Fruit fly (Drosophila melanogaster) whole organism, embryonic: ENCODE data around the gene CG31131.

ENCODE experiments used
- Abd-B ChIP-seq: fragments of 200-800 bp; sonication (Bioruptor generic); optimal IDR thresholded peaks from 2 replicates; lab custom pipeline; 2018; ENCODE audit warnings: missing biosample characterization, mild to moderate bottlenecking, missing genetic modification characterization, moderate library complexity
- CG10462 ChIP-seq: fragments of 200-800 bp; sonication (Bioruptor generic); optimal IDR thresholded peaks from 2 replicates; lab custom pipeline; 2016; ENCODE audit warnings: missing biosample characterization, missing genetic modification characterization
- CG14860 ChIP-seq: fragments of 200-800 bp; sonication (Bioruptor generic); IDR thresholded peaks from 3 replicates; pipeline ENCODE4 v1.3.6; 2022; ENCODE audit warnings: missing biosample characterization, missing genetic modification characterization; ENCODE audit not compliant: partially characterized antibody
- CG16813 ChIP-seq: fragments of 200-800 bp; sonication (Bioruptor generic); IDR thresholded peaks from 3 replicates; pipeline ENCODE4 v1.3.6; 2022; ENCODE audit warnings: missing biosample characterization, missing genetic modification characterization; ENCODE audit not compliant: partially characterized antibody
- CG17328 ChIP-seq: fragments of 200-800 bp; sonication (Bioruptor generic); IDR thresholded peaks from 2 replicates; pipeline ENCODE4 v1.3.6; 2022; ENCODE audit warnings: missing biosample characterization, missing genetic modification characterization
- CG17359 ChIP-seq: fragments of 200-800 bp; sonication (Bioruptor generic); optimal IDR thresholded peaks from 3 replicates; lab custom pipeline; 2018; ENCODE audit warnings: missing biosample characterization, mild to moderate bottlenecking, missing genetic modification characterization, moderate library complexity
- CG17361 ChIP-seq: fragments of 200-800 bp; sonication (Bioruptor generic); IDR thresholded peaks from 3 replicates; pipeline ENCODE4 v1.3.6; 2022; ENCODE audit warnings: missing biosample characterization, missing genetic modification characterization
- CG3838 ChIP-seq: fragments of 200-800 bp; sonication (Bioruptor generic); optimal IDR thresholded peaks from 3 replicates; lab custom pipeline; 2016; ENCODE audit warnings: missing biosample characterization, missing genetic modification characterization
- CG4282 ChIP-seq: fragments of 200-800 bp; sonication (Bioruptor generic); optimal IDR thresholded peaks from 2 replicates; lab custom pipeline; 2016; ENCODE audit warnings: missing biosample characterization, missing genetic modification characterization
- CG6272 ChIP-seq: fragments of 200-800 bp; sonication (Bioruptor generic); IDR thresholded peaks from 2 replicates; pipeline ENCODE4 v1.3.6; 2022; ENCODE audit warnings: missing biosample characterization, missing genetic modification characterization
- CG9437 ChIP-seq: fragments of 200-800 bp; sonication (Bioruptor generic); optimal IDR thresholded peaks from 2 replicates; lab custom pipeline; 2018; ENCODE audit warnings: missing biosample characterization, mild to moderate bottlenecking, missing genetic modification characterization
- CG9932 ChIP-seq: fragments of 200-800 bp; sonication (Bioruptor generic); IDR thresholded peaks from 2 replicates; pipeline ENCODE4 v1.3.6; 2022; ENCODE audit warnings: missing biosample characterization, missing genetic modification characterization
- CoRest ChIP-seq: fragments of 200-800 bp; sonication (Bioruptor generic); optimal IDR thresholded peaks from 3 replicates; lab custom pipeline; 2018; ENCODE audit warnings: missing biosample characterization, mild to moderate bottlenecking, missing genetic modification characterization, moderate library complexity
- Dref ChIP-seq: fragments of 200-800 bp; sonication (Bioruptor generic); IDR thresholded peaks from 2 replicates; pipeline ENCODE4 v1.3.6; 2022; ENCODE audit warnings: missing biosample characterization, missing genetic modification characterization
- Ets65A ChIP-seq: fragments of 200-800 bp; sonication (Bioruptor generic); peaks from one replicate; lab custom pipeline; 2016; ENCODE audit warnings: missing biosample characterization, missing genetic modification characterization
- Hmx ChIP-seq: fragments of 200-800 bp; sonication (Bioruptor generic); optimal IDR thresholded peaks from 2 replicates; lab custom pipeline; 2016; ENCODE audit warnings: missing biosample characterization, missing genetic modification characterization
- Hr78 ChIP-seq, 2 experiments: fragments of 200-800 bp in 1 of 2; fragments of >200 bp in 1 of 2; sonication (Bioruptor generic) in 1 of 2; optimal IDR thresholded peaks; 2 replicates each; lab custom pipeline; 2017 to 2019; ENCODE audit warnings: missing biosample characterization in 2 of 2, missing genetic modification characterization in 2 of 2, mild to moderate bottlenecking in 1 of 2, moderate library complexity in 1 of 2
- Lhr ChIP-seq: fragments of 200-800 bp; sonication (Bioruptor generic); optimal IDR thresholded peaks from 3 replicates; lab custom pipeline; 2017; ENCODE audit warnings: mild to moderate bottlenecking, missing biosample characterization, missing genetic modification reagents, missing genetic modification characterization
- Mad ChIP-seq: fragments of 200-800 bp; sonication (Bioruptor generic); optimal IDR thresholded peaks from 2 replicates; lab custom pipeline; 2016; ENCODE audit warnings: missing biosample characterization, missing genetic modification characterization
- Med ChIP-seq: fragments of 200-800 bp; sonication (Bioruptor generic); peaks from one replicate; lab custom pipeline; 2016; ENCODE audit warnings: missing biosample characterization, missing genetic modification characterization, mild to moderate bottlenecking, inconsistent platforms, moderate library complexity
- Mes4 ChIP-seq: fragments of 200-800 bp; sonication (Bioruptor generic); optimal IDR thresholded peaks from 2 replicates; lab custom pipeline; 2016; ENCODE audit warnings: missing biosample characterization, missing genetic modification characterization
- NC2α ChIP-seq: fragments of 200-800 bp; sonication (Bioruptor generic); optimal IDR thresholded peaks from 2 replicates; lab custom pipeline; 2016; ENCODE audit warnings: missing biosample characterization, missing genetic modification characterization
- Oli ChIP-seq: fragments of 200-800 bp; sonication (Bioruptor generic); optimal IDR thresholded peaks from 2 replicates; lab custom pipeline; 2018; ENCODE audit warnings: missing biosample characterization, mild to moderate bottlenecking, missing genetic modification characterization, moderate library complexity
- Pdp1 ChIP-seq, 2 experiments: fragments of 200-800 bp; sonication (Bioruptor generic); optimal IDR thresholded peaks; 3 replicates each; lab custom pipeline; 2016; ENCODE audit warnings: missing biosample characterization in 2 of 2, missing genetic modification characterization in 2 of 2, mild to moderate bottlenecking in 1 of 2, moderate library complexity in 1 of 2
- Ptx1 ChIP-seq: fragments of 200-800 bp; sonication (Bioruptor generic); IDR thresholded peaks from 2 replicates; pipeline ENCODE4 v1.3.6; 2022; ENCODE audit warnings: missing biosample characterization, missing genetic modification characterization
- Rfx ChIP-seq: fragments of 200-800 bp; sonication (Bioruptor generic); IDR thresholded peaks from 2 replicates; pipeline ENCODE4 v1.3.6; 2022; ENCODE audit warnings: missing biosample characterization, missing genetic modification characterization
- Sox100B ChIP-seq: fragments of 200-800 bp; sonication (Bioruptor generic); optimal IDR thresholded peaks from 3 replicates; lab custom pipeline; 2018; ENCODE audit warnings: missing biosample characterization, mild to moderate bottlenecking, missing genetic modification characterization
- Sry-β ChIP-seq: fragments of 200-800 bp; sonication (Bioruptor generic); optimal IDR thresholded peaks from 2 replicates; lab custom pipeline; 2018; ENCODE audit warnings: missing biosample characterization, mild to moderate bottlenecking, missing genetic modification characterization, moderate library complexity
- Tbp ChIP-seq: fragments of >200 bp; optimal IDR thresholded peaks from 2 replicates; lab custom pipeline; 2018; ENCODE audit warnings: missing biosample characterization, missing genetic modification characterization
- amos ChIP-seq: fragments of 200-800 bp; sonication (Bioruptor generic); IDR thresholded peaks from 2 replicates; pipeline ENCODE4 v1.3.6; 2022; ENCODE audit warnings: missing biosample characterization, missing genetic modification characterization; ENCODE audit not compliant: partially characterized antibody
- az2 ChIP-seq: fragments of 200-800 bp; sonication (Bioruptor generic); optimal IDR thresholded peaks from 3 replicates; lab custom pipeline; 2016; ENCODE audit warnings: missing biosample characterization, missing genetic modification characterization
- cg ChIP-seq: fragments of 200-800 bp; sonication (Bioruptor generic); optimal IDR thresholded peaks from 3 replicates; lab custom pipeline; 2019; ENCODE audit warnings: missing biosample characterization, mild to moderate bottlenecking, missing genetic modification characterization, moderate library complexity
- dpn ChIP-seq, 2 experiments: fragments of 200-800 bp; sonication (Bioruptor generic); optimal IDR thresholded peaks; 3 replicates each; lab custom pipeline; 2016; ENCODE audit warnings: missing biosample characterization in 2 of 2, missing genetic modification characterization in 2 of 2
- dysf ChIP-seq: fragments of 200-800 bp; sonication (Bioruptor generic); IDR thresholded peaks from 3 replicates; pipeline ENCODE4 v1.3.6; 2022; ENCODE audit warnings: missing biosample characterization, missing genetic modification characterization
- exex ChIP-seq: fragments of 200-800 bp; sonication (Bioruptor generic); optimal IDR thresholded peaks from 4 replicates; lab custom pipeline; 2018; ENCODE audit warnings: missing biosample characterization, mild to moderate bottlenecking, missing genetic modification characterization, moderate library complexity
- grau ChIP-seq: fragments of 200-800 bp; optimal IDR thresholded peaks from 3 replicates; lab custom pipeline; 2019; ENCODE audit warnings: missing biosample characterization, mild to moderate bottlenecking, missing genetic modification characterization, moderate library complexity
- gsb ChIP-seq: fragments of 200-800 bp; sonication (Bioruptor generic); IDR thresholded peaks from 2 replicates; pipeline ENCODE4 v1.3.6; 2022; ENCODE audit warnings: missing biosample characterization, missing genetic modification characterization
- ham ChIP-seq: fragments of 200-800 bp; sonication (Bioruptor generic); IDR thresholded peaks from 2 replicates; pipeline ENCODE4 v1.3.6; 2022; ENCODE audit warnings: missing biosample characterization, missing genetic modification characterization
- her ChIP-seq: fragments of 200-800 bp; sonication (Bioruptor generic); optimal IDR thresholded peaks from 2 replicates; lab custom pipeline; 2016; ENCODE audit warnings: missing biosample characterization, missing genetic modification characterization
- kah ChIP-seq: fragments of 200-800 bp; sonication (Bioruptor generic); optimal IDR thresholded peaks from 2 replicates; lab custom pipeline; 2018; ENCODE audit warnings: missing biosample characterization, mild to moderate bottlenecking, missing genetic modification characterization
- nau ChIP-seq: fragments of 200-800 bp; sonication (Bioruptor generic); optimal IDR thresholded peaks from 3 replicates; lab custom pipeline; 2017; ENCODE audit warnings: missing biosample characterization, mild to moderate bottlenecking, missing genetic modification characterization, missing genetic modification reagents
- nmo ChIP-seq: fragments of 200-800 bp; sonication (Bioruptor generic); optimal IDR thresholded peaks from 2 replicates; lab custom pipeline; 2018; ENCODE audit warnings: missing biosample characterization, mild to moderate bottlenecking, missing genetic modification characterization, moderate library complexity
- nom ChIP-seq: fragments of 200-800 bp; sonication (Bioruptor generic); optimal IDR thresholded peaks from 2 replicates; lab custom pipeline; 2017; ENCODE audit warnings: missing biosample characterization, missing genetic modification characterization, mild to moderate bottlenecking, moderate library complexity, missing genetic modification reagents
- p53 ChIP-seq: fragments of 200-800 bp; sonication (Bioruptor generic); optimal IDR thresholded peaks from 2 replicates; lab custom pipeline; 2016; ENCODE audit warnings: missing biosample characterization, missing genetic modification characterization
- sens ChIP-seq: fragments of 200-800 bp; sonication (Bioruptor generic); peaks from one replicate; lab custom pipeline; 2016; ENCODE audit warnings: missing biosample characterization, missing genetic modification characterization
- sens-2 ChIP-seq: fragments of 200-800 bp; sonication (Bioruptor generic); IDR thresholded peaks from 2 replicates; pipeline ENCODE4 v1.3.6; 2022; ENCODE audit warnings: missing biosample characterization, missing genetic modification characterization
- sima ChIP-seq: fragments of 200-800 bp; sonication (Bioruptor generic); optimal IDR thresholded peaks from 2 replicates; lab custom pipeline; 2016; ENCODE audit warnings: missing biosample characterization, missing genetic modification characterization
- slbo ChIP-seq: fragments of 200-800 bp; sonication (Bioruptor generic); IDR thresholded peaks from 2 replicates; pipeline ENCODE4 v1.3.6; 2022; ENCODE audit warnings: missing biosample characterization, missing genetic modification characterization
- sug ChIP-seq: fragments of 200-800 bp; optimal IDR thresholded peaks from 2 replicates; lab custom pipeline; 2019; ENCODE audit warnings: missing biosample characterization, mild to moderate bottlenecking, missing genetic modification characterization, moderate library complexity
- unc-4 ChIP-seq: fragments of 200-800 bp; sonication (Bioruptor generic); IDR thresholded peaks from 2 replicates; pipeline ENCODE4 v1.3.6; 2022; ENCODE audit warnings: missing biosample characterization, missing genetic modification characterization; ENCODE audit not compliant: partially characterized antibody
- wdn ChIP-seq: fragments of 200-800 bp; sonication (Bioruptor generic); IDR thresholded peaks from 2 replicates; pipeline ENCODE4 v1.3.6; 2022; ENCODE audit warnings: missing biosample characterization, missing genetic modification characterization

CG31131 gene

DNA sequence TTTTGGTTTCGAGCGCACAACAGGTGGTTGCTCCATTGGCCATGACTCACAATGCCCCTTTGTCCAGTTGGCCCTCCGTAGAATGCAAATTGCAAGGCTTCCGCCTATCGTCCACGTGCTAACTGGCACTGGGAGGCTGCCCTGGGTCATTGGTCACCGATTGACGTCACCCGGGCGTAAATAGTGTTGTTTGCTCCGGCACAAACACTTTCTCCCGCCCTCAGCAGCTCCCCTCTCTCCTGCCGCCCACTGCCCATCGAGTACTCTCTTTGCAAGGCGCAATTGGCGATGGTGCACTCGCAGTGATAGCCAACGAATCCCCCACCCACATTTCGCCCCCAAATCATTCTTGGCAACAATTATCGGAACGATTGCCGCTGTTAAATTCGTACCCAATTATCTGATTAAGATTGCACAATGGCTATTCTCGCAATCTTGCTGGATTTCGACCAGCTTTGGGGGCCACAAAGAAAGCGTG lies 36.2 kb downstream of the CG31131 start (continued):
- TF ChIP-seq Rfx (GFP tag; lab: Robert Waterston, UW) (0 out of 2 replicates have a peak, but pooled peaks have one; percentile 14), Mes4 (no peak), ham (GFP tag; lab: Robert Waterston, UW) (no peak), slbo (GFP tag; lab: Robert Waterston, UW) (0 out of 2 replicates have a peak, but pooled peaks have one; percentile 7), wdn (GFP tag; lab: Robert Waterston, UW) (0 out of 2 replicates have a peak, but pooled peaks have one; percentile 17), Abd-B (no peak), sima (no peak), cg (GFP tag; lab: Kevin White, UChicago) (no peak), Ptx1 (GFP tag; lab: Robert Waterston, UW) (no peak), Pdp1 (GFP tag; optimal IDR thresholded peaks at IDR 0.05; lab: Kevin White, UChicago) (no peak), Oli (tag; lab: Kevin White, UChicago) (no peak), CG6272 (GFP tag; lab: Robert Waterston, UW) (no peak), p53 (no peak), nom (GFP tag; lab: Kevin White, UChicago) (peak; percentile 2), Tbp (GFP tag; lab: Kevin White, UChicago) (no peak), sens-2 (no peak), CG16813 (no peak), CG17328 (no peak), CG17359 (tag; lab: Kevin White, UChicago) (no peak), unc-4 (GFP tag; lab: Robert Waterston, UW) (no peak), nau (GFP tag; lab: Kevin White, UChicago) (no peak), gsb (GFP tag; lab: Robert Waterston, UW) (0 out of 2 replicates have a peak, but pooled peaks have one; percentile 38), CG9932 (GFP tag; lab: Robert Waterston, UW) (no peak), amos (no peak), CG3838 (GFP tag; lab: Kevin White, UChicago) (no peak), Hmx (GFP tag; lab: Kevin White, UChicago) (no peak), Sox100B (GFP tag; lab: Kevin White, UChicago) (no peak), Ets65A (GFP tag; lab: Kevin White, UChicago) (peak; percentile 70), Sry-β (GFP tag; lab: Kevin White, UChicago) (no peak), kah (GFP tag; lab: Kevin White, UChicago) (peak; percentile 79), sug (peak; percentile 27), CG10462 (GFP tag; lab: Kevin White, UChicago) (no peak), CG14860 (GFP tag; lab: Robert Waterston, UW) (0 out of 3 replicates have a peak, but pooled peaks have one; percentile 13), az2 (GFP tag; lab: Kevin White, UChicago) (no peak), Dref (GFP tag; lab: Robert Waterston, UW) (0 out of 2 replicates have a peak, but pooled peaks have one; percentile 24), NC2α (GFP tag; lab: Kevin White, UChicago) (no peak), Hr78 (GFP tag; optimal IDR thresholded peaks at IDR 0.05; lab: Kevin White, UChicago) (no peak)

DNA sequence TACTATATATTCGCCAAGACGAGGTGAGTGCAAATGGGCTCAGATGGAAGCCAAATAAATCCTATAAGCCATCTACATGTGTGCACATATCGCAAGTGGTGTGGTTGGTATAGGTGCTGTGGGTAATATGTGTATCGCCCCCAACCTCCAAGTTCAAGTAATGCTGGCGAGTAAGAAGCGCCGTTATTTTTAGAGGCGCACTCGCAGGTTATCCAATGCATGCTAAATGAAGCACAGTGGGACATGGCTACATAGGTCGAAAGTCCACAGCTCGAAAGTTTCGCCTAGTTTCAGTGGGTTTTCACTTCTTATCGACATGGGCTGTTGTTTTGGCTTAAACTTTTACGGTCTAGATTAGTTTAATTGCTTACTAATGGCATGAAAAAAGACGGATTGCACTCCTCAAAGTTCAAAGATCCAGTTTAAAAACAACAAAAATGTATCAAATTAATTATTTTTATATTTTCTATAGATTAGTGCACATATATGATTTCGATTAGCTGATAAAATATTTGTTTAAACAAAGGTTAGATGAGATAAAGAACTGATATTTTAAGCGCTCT lies 37.0 kb downstream of the CG31131 start:
- TF ChIP-seq Med (GFP tag; lab: Kevin White, UChicago), result peak; percentile 72
- TF ChIP-seq grau (tag; lab: Kevin White, UChicago), result peak; percentile 41
- TF ChIP-seq Dref (GFP tag; lab: Robert Waterston, UW), result no peak
- TF ChIP-seq her (GFP tag; lab: Kevin White, UChicago), result no peak
- peak; percentile 71 for TF ChIP-seq sens (GFP tag; lab: Kevin White, UChicago)
- peak; percentile 17 for TF ChIP-seq CG9437 (GFP tag; lab: Kevin White, UChicago)
- 0 out of 3 replicates have a peak, but pooled peaks have one; percentile 34 for TF ChIP-seq CG17361 (GFP tag; lab: Robert Waterston, UW)
- TF ChIP-seq CG4282 (GFP tag; lab: Kevin White, UChicago), result no peak
- TF ChIP-seq CoRest (tag; lab: Kevin White, UChicago), result peak; percentile 22
- peak; percentile 64 for TF ChIP-seq Ets65A (GFP tag; lab: Kevin White, UChicago)
- TF ChIP-seq dpn (GFP tag; optimal IDR thresholded peaks at IDR 0.05; lab: Kevin White, UChicago), result no peak
- 0 out of 3 replicates have a peak, but pooled peaks have one; percentile 14 for TF ChIP-seq dysf (GFP tag; lab: Robert Waterston, UW)
- peak; percentile 24 for TF ChIP-seq exex (tag; lab: Kevin White, UChicago)
- no peak for TF ChIP-seq Lhr (GFP tag; lab: Kevin White, UChicago)
- no peak for TF ChIP-seq Mad
- TF ChIP-seq nmo (GFP tag; lab: Kevin White, UChicago), result peak; percentile 6
